Worm (Caenorhabditis elegans) whole organism, early embryonic: ENCODE measurements around the gene ckb-1.
A peak's percentile ranks its signal among the peaks of the same experiment; 100 is the strongest.

Source experiments
- F13C5.2 ChIP-seq: sonication (generic microtip); optimal IDR thresholded peaks from 2 replicates; lab custom pipeline; 2017; ENCODE audit warnings: mild to moderate bottlenecking, missing genetic modification characterization, inconsistent platforms, missing compliant biosample characterization
- aly-1 ChIP-seq: sonication (generic microtip); optimal IDR thresholded peaks from 2 replicates; lab custom pipeline; 2016; ENCODE audit warnings: missing genetic modification characterization, missing compliant biosample characterization
- ama-1 ChIP-seq: fragments of 150-350 bp; optimal IDR thresholded peaks from 2 replicates; lab custom pipeline; 2014
- ceh-36 ChIP-seq: sonication (generic microtip); optimal IDR thresholded peaks from 2 replicates; lab custom pipeline; 2016; ENCODE audit warnings: missing genetic modification characterization, inconsistent platforms, missing compliant biosample characterization
- ets-7 ChIP-seq: sonication (generic microtip); optimal IDR thresholded peaks from 2 replicates; lab custom pipeline; 2016; ENCODE audit warnings: missing genotype, missing genetic modification characterization, missing compliant biosample characterization
- flt-1 ChIP-seq: fragments of 200-800 bp; sonication (Bioruptor generic); IDR thresholded peaks from 2 replicates; pipeline ENCODE4 v1.3.6; 2022; ENCODE audit warnings: missing genetic modification characterization, missing compliant biosample characterization
- hmbx-1 ChIP-seq: sonication (generic microtip); optimal IDR thresholded peaks from 2 replicates; lab custom pipeline; 2016; ENCODE audit warnings: mild to moderate bottlenecking, missing genetic modification characterization, missing compliant biosample characterization
- hmg-4 ChIP-seq: fragments of 200-800 bp; sonication (Bioruptor generic); optimal IDR thresholded peaks from 2 replicates; lab custom pipeline; 2018; ENCODE audit warnings: mild to moderate bottlenecking, missing genetic modification characterization, missing compliant biosample characterization
- scrt-1 ChIP-seq: fragments of 200-800 bp; sonication (Bioruptor generic); IDR thresholded peaks from 2 replicates; pipeline ENCODE4 v1.3.6; 2022; ENCODE audit warnings: missing genetic modification characterization, missing compliant biosample characterization
- tbx-11 ChIP-seq: fragments of 200-800 bp; sonication (Bioruptor generic); IDR thresholded peaks from 2 replicates; pipeline ENCODE4 v1.3.6; 2022; ENCODE audit warnings: missing genetic modification characterization, missing compliant biosample characterization
- tbx-37 ChIP-seq: fragments of 200-800 bp; sonication (Bioruptor generic); conservative IDR thresholded peaks from 2 replicates; pipeline ENCODE4 v1.3.6; 2022; ENCODE audit warnings: missing genetic modification reagents, missing genetic modification characterization, missing compliant biosample characterization
- tra-4 ChIP-seq: sonication (generic microtip); optimal IDR thresholded peaks from 2 replicates; lab custom pipeline; 2017; ENCODE audit warnings: missing genetic modification characterization, missing compliant biosample characterization

DNA sequence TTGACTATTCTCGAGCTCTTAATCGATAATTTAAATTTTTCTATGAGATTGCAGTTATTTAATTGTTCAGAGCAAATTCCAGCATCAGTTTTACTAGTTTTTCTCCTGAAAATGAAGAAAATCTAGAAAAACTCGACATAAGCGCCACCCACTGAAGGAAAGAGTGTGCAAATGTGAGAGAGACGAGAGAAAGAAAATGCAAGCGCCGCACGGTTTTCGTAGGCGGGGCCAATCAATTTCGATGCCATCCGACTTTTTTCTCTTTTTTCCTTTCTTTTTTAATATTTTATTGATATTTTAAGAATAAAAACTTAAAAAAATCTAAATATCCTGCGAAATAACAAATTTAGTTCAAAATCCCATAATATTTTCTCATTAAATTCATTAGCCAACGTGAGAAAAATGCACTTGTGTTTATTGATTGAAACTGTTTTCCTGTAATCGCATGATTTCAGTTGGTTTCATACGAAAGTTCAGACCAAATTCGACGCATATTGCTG is 32.5 kb upstream of the ckb-1 start, which contains the start of gene cdk-12:
- TF ChIP-seq ama-1 (no peak), F13C5.2 (tag; lab: Kevin White, UChicago) (peak; percentile 11), hmbx-1 (tag; lab: Kevin White, UChicago) (no peak), scrt-1 (GFP tag; lab: Robert Waterston, UW) (no peak), tra-4 (tag; lab: Kevin White, UChicago) (no peak), ets-7 (tag; lab: Kevin White, UChicago) (no peak), flt-1 (GFP tag; lab: Robert Waterston, UW) (no peak), aly-1 (tag; lab: Kevin White, UChicago) (no peak), hmg-4 (GFP tag; lab: Kevin White, UChicago) (no peak), tbx-11 (GFP tag; lab: Robert Waterston, UW) (no peak), ceh-36 (tag; lab: Kevin White, UChicago) (no peak), tbx-37 (GFP tag; lab: Robert Waterston, UW) (no peak)
